Fruit fly (Drosophila melanogaster): ENCODE results near the gene BBS8.

The BBS8 gene

DNA sequence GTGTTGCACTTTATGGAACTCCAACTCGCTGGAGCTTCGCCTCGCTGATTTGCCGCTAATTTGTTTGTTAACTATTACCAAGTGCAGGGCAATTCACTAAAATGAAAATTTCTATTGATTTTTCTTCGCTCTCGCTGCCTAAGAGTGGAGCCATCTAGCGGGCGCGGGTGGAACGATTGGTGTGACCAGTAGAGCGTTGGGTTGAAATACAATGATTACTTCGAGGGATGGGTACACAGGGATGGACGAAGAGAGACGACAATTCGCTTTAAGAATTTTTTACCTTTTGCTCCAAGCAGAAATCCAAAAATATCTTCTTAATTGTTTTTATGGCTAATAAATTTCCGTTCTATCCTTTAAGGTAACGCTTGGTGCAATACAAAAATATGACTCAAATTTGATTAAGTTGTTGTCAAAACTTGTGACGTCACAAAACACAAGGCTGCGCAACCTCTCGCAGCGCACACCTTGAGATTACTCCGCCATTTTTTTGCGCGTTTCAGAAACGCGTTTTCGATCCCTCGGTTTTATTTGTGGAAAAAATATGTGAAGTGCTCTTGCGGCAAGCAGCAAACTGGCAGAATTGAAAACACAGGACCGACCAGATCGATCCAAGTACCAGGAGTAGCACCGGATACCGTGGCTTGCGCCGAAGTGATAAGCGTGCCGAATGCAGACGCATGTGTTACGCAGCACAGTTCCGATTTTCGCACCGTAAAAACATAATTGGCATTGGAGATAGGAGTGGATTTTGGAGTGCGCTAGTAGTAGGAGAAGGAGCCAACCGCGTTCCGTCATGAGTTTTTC, 7.9 kb upstream of the BBS8 start, which contains the start of the genes AP-2alpha and ebi (continued):
- peak in 1 of 3 experiments; percentile 72 for TF ChIP-seq Stat92E (GFP tag; optimal IDR thresholded peaks at IDR 0.05)
- TF ChIP-seq CG2120 (GFP tag; optimal IDR thresholded peaks at IDR 0.05), result peak; percentile 96
- peak; percentile 62 for TF ChIP-seq CG17359 (tag; optimal IDR thresholded peaks at IDR 0.05)
- TF ChIP-seq peb (GFP tag; IDR thresholded peaks at IDR 0.05), result peak; percentile 84
- TF ChIP-seq Fer2 (tag; optimal IDR thresholded peaks at IDR 0.05), result peak; percentile 67
- peak; percentile 60 for TF ChIP-seq CG12219 (GFP tag; optimal IDR thresholded peaks at IDR 0.05)
- TF ChIP-seq Med (GFP tag), result peak; percentile 98
- TF ChIP-seq nerfin-2 (GFP tag; IDR thresholded peaks at IDR 0.05; ENCODE audit: partially characterized antibody), result no peak
- peak; percentile 97 for TF ChIP-seq HmgD (GFP tag; optimal IDR thresholded peaks at IDR 0.05)
- peak; percentile 62 for TF ChIP-seq Blimp-1 (GFP tag; optimal IDR thresholded peaks at IDR 0.05)
- TF ChIP-seq bsh (GFP tag; optimal IDR thresholded peaks at IDR 0.05), result peak in 1 of 2 experiments; percentile 75
- peak; percentile 54 for TF ChIP-seq salm (tag; optimal IDR thresholded peaks at IDR 0.05)
- peak; percentile 26 for TF ChIP-seq mirr (GFP tag; optimal IDR thresholded peaks at IDR 0.05)
- TF ChIP-seq amos (GFP tag; IDR thresholded peaks at IDR 0.05; ENCODE audit: partially characterized antibody), result peak; percentile 32; the same call in 1 of the 2 replicates
- peak; percentile 98 for TF ChIP-seq sens (GFP tag)
- peak; percentile 40 for TF ChIP-seq Dp (GFP tag; optimal IDR thresholded peaks at IDR 0.05)
- TF ChIP-seq cg (GFP tag; optimal IDR thresholded peaks at IDR 0.05), result no peak
- peak; percentile 84 for TF ChIP-seq Mad (GFP tag; optimal IDR thresholded peaks at IDR 0.05)
- TF ChIP-seq tio (GFP tag; optimal IDR thresholded peaks at IDR 0.05), result no peak
- TF ChIP-seq CG14965 (GFP tag; optimal IDR thresholded peaks at IDR 0.05; ENCODE audit: borderline replicate concordance), result peak; percentile 91
- peak; percentile 77 for TF ChIP-seq CG2202 (tag; optimal IDR thresholded peaks at IDR 0.05)
- TF ChIP-seq CG9727 (GFP tag; optimal IDR thresholded peaks at IDR 0.05), result peak; percentile 88
- peak; percentile 89 for TF ChIP-seq Side (GFP tag; optimal IDR thresholded peaks at IDR 0.05)

dm6 chr2L:419620-420184, 3.0 kb upstream of the BBS8 start, which contains the start of the genes CG13690 and RpLP1:
TSS of gene CG13690 (minus strand) at chr2L:419652.
TSS of gene RpLP1 (plus strand) at chr2L:419952.
- peak; percentile 1 for TF ChIP-seq Hr3 (GFP tag; optimal IDR thresholded peaks at IDR 0.05)
- no peak for TF ChIP-seq lmd (GFP tag; IDR thresholded peaks at IDR 0.05)
- peak; percentile 83 for TF ChIP-seq CG17186 (GFP tag; optimal IDR thresholded peaks at IDR 0.05)
- no peak for TF ChIP-seq CG14667 (GFP tag; IDR thresholded peaks at IDR 0.05)
- peak; percentile 93 for TF ChIP-seq CG9727 (GFP tag; optimal IDR thresholded peaks at IDR 0.05)
- TF ChIP-seq wor (GFP tag; IDR thresholded peaks at IDR 0.05), result no peak
- no peak for TF ChIP-seq Opbp (GFP tag; IDR thresholded peaks at IDR 0.05; ENCODE audit: partially characterized antibody)
- 0 out of 2 replicates have a peak, but pooled peaks have one; percentile 6 for TF ChIP-seq Rx (GFP tag; IDR thresholded peaks at IDR 0.05)
- TF ChIP-seq dmrt11E (tag; optimal IDR thresholded peaks at IDR 0.05), result peak; percentile 64
- TF ChIP-seq Abd-B (GFP tag; optimal IDR thresholded peaks at IDR 0.05), result peak; percentile 43
- TF ChIP-seq rib (GFP tag; IDR thresholded peaks at IDR 0.05), result no peak; the same call in 1 of the 2 replicates
- TF ChIP-seq pita (GFP tag; optimal IDR thresholded peaks at IDR 0.05), result no peak
- no peak for TF ChIP-seq Gug (GFP tag; IDR thresholded peaks at IDR 0.05)
- TF ChIP-seq Hey (tag; optimal IDR thresholded peaks at IDR 0.05), result peak; percentile 70
- TF ChIP-seq CG15514 (GFP tag; optimal IDR thresholded peaks at IDR 0.05), result peak; percentile 88
- TF ChIP-seq Dref (GFP tag; IDR thresholded peaks at IDR 0.05), result peak; percentile 32; the same call in 1 of the 2 replicates
- TF ChIP-seq CG31365 (tag; optimal IDR thresholded peaks at IDR 0.05), result peak; percentile 72
- peak; percentile 70 for TF ChIP-seq CG8388 (GFP tag; optimal IDR thresholded peaks at IDR 0.05)
- TF ChIP-seq Dp (GFP tag; optimal IDR thresholded peaks at IDR 0.05), result peak; percentile 88
- TF ChIP-seq CG10366 (GFP tag; IDR thresholded peaks at IDR 0.05), result no peak
- peak; percentile 61 for TF ChIP-seq sd (tag; optimal IDR thresholded peaks at IDR 0.05)
- no peak for TF ChIP-seq CG2889 (GFP tag; IDR thresholded peaks at IDR 0.05)
- TF ChIP-seq Dip3 (GFP tag; optimal IDR thresholded peaks at IDR 0.05), result peak; percentile 56
- peak; percentile 45; the same call in 1 of the 2 replicates for TF ChIP-seq CG11085 (GFP tag; IDR thresholded peaks at IDR 0.05)
- peak; percentile 76 for TF ChIP-seq otp (GFP tag; IDR thresholded peaks at IDR 0.05)
- no peak for TF ChIP-seq CG4730 (GFP tag; IDR thresholded peaks at IDR 0.05)
